Fruit fly (Drosophila melanogaster) whole organism, embryonic: Measurements from ENCODE around the gene eIF3d1.

ENCODE experiments used
- Antp ChIP-seq: fragments of 200-800 bp; sonication (Bioruptor generic); optimal IDR thresholded peaks from 3 replicates; lab custom pipeline; 2016; ENCODE audit warnings: missing biosample characterization, missing genetic modification characterization
- Bdp1 ChIP-seq: fragments of 200-800 bp; sonication (Bioruptor generic); optimal IDR thresholded peaks from 3 replicates; lab custom pipeline; 2016; ENCODE audit warnings: missing biosample characterization, missing genetic modification characterization
- CG10462 ChIP-seq: fragments of 200-800 bp; sonication (Bioruptor generic); optimal IDR thresholded peaks from 2 replicates; lab custom pipeline; 2016; ENCODE audit warnings: missing biosample characterization, missing genetic modification characterization
- CG10979 ChIP-seq: fragments of 200-800 bp; sonication (Bioruptor generic); optimal IDR thresholded peaks from 2 replicates; lab custom pipeline; 2018; ENCODE audit warnings: missing biosample characterization, mild to moderate bottlenecking, missing genetic modification characterization, moderate library complexity
- CG11723 ChIP-seq: fragments of 200-800 bp; sonication (Bioruptor generic); optimal IDR thresholded peaks from 2 replicates; lab custom pipeline; 2017; ENCODE audit warnings: missing biosample characterization, mild to moderate bottlenecking, missing genetic modification characterization
- CG12219 ChIP-seq: fragments of 200-800 bp; sonication (Bioruptor generic); optimal IDR thresholded peaks from 3 replicates; lab custom pipeline; 2018; ENCODE audit warnings: missing biosample characterization, mild to moderate bottlenecking, missing genetic modification characterization
- CG14441 ChIP-seq: fragments of 200-800 bp; sonication (Bioruptor generic); IDR thresholded peaks from 2 replicates; pipeline ENCODE4 v1.3.6; 2022; ENCODE audit warnings: missing biosample characterization, missing genetic modification characterization
- CG16813 ChIP-seq: fragments of 200-800 bp; sonication (Bioruptor generic); IDR thresholded peaks from 3 replicates; pipeline ENCODE4 v1.3.6; 2022; ENCODE audit warnings: missing biosample characterization, missing genetic modification characterization; ENCODE audit not compliant: partially characterized antibody
- CG2116 ChIP-seq: fragments of 200-800 bp; sonication (Bioruptor generic); optimal IDR thresholded peaks from 3 replicates; lab custom pipeline; 2018; ENCODE audit warnings: missing biosample characterization, mild to moderate bottlenecking, missing genetic modification characterization
- CG30403 ChIP-seq: fragments of 200-800 bp; sonication (Bioruptor generic); optimal IDR thresholded peaks from 3 replicates; lab custom pipeline; 2016; ENCODE audit warnings: missing biosample characterization, missing genetic modification characterization
- CG33213 ChIP-seq: fragments of 200-800 bp; sonication (Bioruptor generic); optimal IDR thresholded peaks from 3 replicates; lab custom pipeline; 2016; ENCODE audit warnings: missing biosample characterization, missing genetic modification characterization
- CG6254 ChIP-seq: fragments of 200-800 bp; sonication (Bioruptor generic); optimal IDR thresholded peaks from 3 replicates; lab custom pipeline; 2017; ENCODE audit warnings: mild to moderate bottlenecking, missing biosample characterization, missing genetic modification reagents, missing genetic modification characterization
- CG6689 ChIP-seq: fragments of 200-800 bp; sonication (Bioruptor generic); IDR thresholded peaks from 2 replicates; pipeline ENCODE4 v1.3.6; 2022; ENCODE audit warnings: missing biosample characterization, missing genetic modification characterization
- CG7556 ChIP-seq: fragments of 200-800 bp; sonication (Bioruptor generic); optimal IDR thresholded peaks from 2 replicates; lab custom pipeline; 2017; ENCODE audit warnings: missing biosample characterization, mild to moderate bottlenecking, missing genetic modification characterization
- CG7839 ChIP-seq: fragments of 200-800 bp; sonication (Bioruptor generic); optimal IDR thresholded peaks from 3 replicates; lab custom pipeline; 2018; ENCODE audit warnings: missing biosample characterization, mild to moderate bottlenecking, missing genetic modification characterization, moderate library complexity
- CG8944 ChIP-seq: fragments of 200-800 bp; sonication (Bioruptor generic); optimal IDR thresholded peaks from 3 replicates; lab custom pipeline; 2016; ENCODE audit warnings: missing biosample characterization, missing genetic modification characterization
- Camta ChIP-seq: fragments of 200-800 bp; sonication (Bioruptor generic); optimal IDR thresholded peaks from 2 replicates; lab custom pipeline; 2016; ENCODE audit warnings: missing biosample characterization, missing genetic modification characterization
- Gug ChIP-seq: fragments of 200-800 bp; sonication (Bioruptor generic); IDR thresholded peaks from 4 replicates; pipeline ENCODE4 v1.3.6; 2022; ENCODE audit warnings: missing biosample characterization, missing genetic modification characterization
- Hr3 ChIP-seq: fragments of 200-800 bp; sonication (Bioruptor generic); optimal IDR thresholded peaks from 3 replicates; lab custom pipeline; 2016; ENCODE audit warnings: missing biosample characterization, missing genetic modification characterization
- Mrtf ChIP-seq: fragments of 200-800 bp; sonication (Bioruptor generic); IDR thresholded peaks from 3 replicates; pipeline ENCODE4 v1.3.6; 2022; ENCODE audit warnings: missing biosample characterization, missing genetic modification characterization
- Ptx1 ChIP-seq: fragments of 200-800 bp; sonication (Bioruptor generic); IDR thresholded peaks from 2 replicates; pipeline ENCODE4 v1.3.6; 2022; ENCODE audit warnings: missing biosample characterization, missing genetic modification characterization
- Side ChIP-seq: fragments of 200-800 bp; sonication (Bioruptor generic); optimal IDR thresholded peaks from 2 replicates; lab custom pipeline; 2016; ENCODE audit warnings: missing biosample characterization, missing genetic modification characterization
- Spps ChIP-seq: fragments of 200-800 bp; sonication (Bioruptor generic); optimal IDR thresholded peaks from 2 replicates; lab custom pipeline; 2018; ENCODE audit warnings: missing biosample characterization, mild to moderate bottlenecking, missing genetic modification characterization
- Ssrp ChIP-seq: fragments of 200-800 bp; sonication (Bioruptor generic); optimal IDR thresholded peaks from 2 replicates; lab custom pipeline; 2018; ENCODE audit warnings: missing biosample characterization, mild to moderate bottlenecking, missing genetic modification characterization, moderate library complexity
- Trl ChIP-seq, 3 experiments: fragments of >200 bp in 2 of 3; fragments of 200-800 bp in 1 of 3; sonication (Bioruptor generic) in 1 of 3; optimal IDR thresholded peaks; 2 replicates in 1 of 3; 3 replicates in 2 of 3; lab custom pipeline; 2016 to 2017; ENCODE audit warnings: missing biosample characterization in 1 of 3, missing genetic modification characterization in 1 of 3
- Xbp1 ChIP-seq: fragments of 200-800 bp; sonication (Bioruptor generic); optimal IDR thresholded peaks from 3 replicates; lab custom pipeline; 2016; ENCODE audit warnings: missing biosample characterization, mild to moderate bottlenecking, missing genetic modification characterization
- Xrp1 ChIP-seq: fragments of 200-800 bp; sonication (Bioruptor generic); IDR thresholded peaks from 2 replicates; pipeline ENCODE4 v1.3.6; 2022; ENCODE audit warnings: missing biosample characterization, missing genetic modification characterization
- ap ChIP-seq: fragments of 200-800 bp; sonication (Bioruptor generic); IDR thresholded peaks from 2 replicates; pipeline ENCODE4 v1.3.6; 2022; ENCODE audit warnings: missing biosample characterization, missing genetic modification characterization
- bcd ChIP-seq: fragments of 200-800 bp; sonication (Bioruptor generic); optimal IDR thresholded peaks from 2 replicates; lab custom pipeline; 2017; ENCODE audit warnings: missing biosample characterization, mild to moderate bottlenecking, missing genetic modification characterization
- cato ChIP-seq: fragments of 200-800 bp; sonication (Bioruptor generic); optimal IDR thresholded peaks from 2 replicates; lab custom pipeline; 2016; ENCODE audit warnings: missing biosample characterization, missing genetic modification characterization, borderline replicate concordance
- chif ChIP-seq, 2 experiments: fragments of 200-800 bp; sonication (Bioruptor generic); optimal IDR thresholded peaks; 3 replicates each; lab custom pipeline; 2016; ENCODE audit warnings: missing biosample characterization in 2 of 2, missing genetic modification characterization in 2 of 2
- ci ChIP-seq: fragments of 200-800 bp; sonication (Bioruptor generic); IDR thresholded peaks from 3 replicates; pipeline ENCODE4 v1.3.6; 2022; ENCODE audit warnings: missing biosample characterization, missing genetic modification characterization
- dpn ChIP-seq, 2 experiments: fragments of 200-800 bp; sonication (Bioruptor generic); optimal IDR thresholded peaks; 3 replicates each; lab custom pipeline; 2016; ENCODE audit warnings: missing biosample characterization in 2 of 2, missing genetic modification characterization in 2 of 2
- eve ChIP-seq, 2 experiments: fragments of >200 bp; optimal IDR thresholded peaks; 2 replicates each; lab custom pipeline; 2017; ENCODE audit warnings: missing biosample characterization in 2 of 2, missing genetic modification characterization in 2 of 2
- fd64A ChIP-seq: fragments of 200-800 bp; sonication (Bioruptor generic); optimal IDR thresholded peaks from 3 replicates; lab custom pipeline; 2018; ENCODE audit warnings: missing biosample characterization, mild to moderate bottlenecking, missing genetic modification characterization
- grau ChIP-seq: fragments of 200-800 bp; optimal IDR thresholded peaks from 3 replicates; lab custom pipeline; 2019; ENCODE audit warnings: missing biosample characterization, mild to moderate bottlenecking, missing genetic modification characterization, moderate library complexity
- grn ChIP-seq: fragments of 200-800 bp; sonication (Bioruptor generic); optimal IDR thresholded peaks from 3 replicates; lab custom pipeline; 2017; ENCODE audit warnings: missing biosample characterization, missing genetic modification characterization
- lmd ChIP-seq: fragments of 200-800 bp; sonication (Bioruptor generic); IDR thresholded peaks from 2 replicates; pipeline ENCODE4 v1.3.6; 2022; ENCODE audit warnings: missing biosample characterization, missing genetic modification characterization
- lov ChIP-seq, 2 experiments: fragments of 200-800 bp in 1 of 2; fragments of >200 bp in 1 of 2; sonication (Bioruptor generic) in 1 of 2; IDR thresholded peaks in 1 of 2; optimal IDR thresholded peaks in 1 of 2; 2 replicates in 1 of 2; 3 replicates in 1 of 2; pipeline versions ENCODE4 v1.3.6 to Lab custom; 2017 to 2022; ENCODE audit warnings: missing biosample characterization in 1 of 2, missing genetic modification characterization in 1 of 2
- nmo ChIP-seq: fragments of 200-800 bp; sonication (Bioruptor generic); optimal IDR thresholded peaks from 2 replicates; lab custom pipeline; 2018; ENCODE audit warnings: missing biosample characterization, mild to moderate bottlenecking, missing genetic modification characterization, moderate library complexity
- odd ChIP-seq: fragments of 200-800 bp; sonication (Bioruptor generic); optimal IDR thresholded peaks from 2 replicates; lab custom pipeline; 2017; ENCODE audit warnings: missing biosample characterization, mild to moderate bottlenecking, missing genetic modification characterization
- pum ChIP-seq: fragments of 200-800 bp; sonication (Bioruptor generic); optimal IDR thresholded peaks from 2 replicates; lab custom pipeline; 2016; ENCODE audit warnings: missing biosample characterization, missing genetic modification characterization
- row ChIP-seq: fragments of 200-800 bp; sonication (Bioruptor generic); IDR thresholded peaks from 3 replicates; pipeline ENCODE4 v1.3.6; 2022; ENCODE audit warnings: missing biosample characterization, missing genetic modification characterization
- sd ChIP-seq: fragments of 200-800 bp; sonication (Bioruptor generic); optimal IDR thresholded peaks from 3 replicates; lab custom pipeline; 2018; ENCODE audit warnings: missing biosample characterization, mild to moderate bottlenecking, missing genetic modification characterization, moderate library complexity
- sisA ChIP-seq: fragments of 200-800 bp; sonication (Bioruptor generic); IDR thresholded peaks from 2 replicates; pipeline ENCODE4 v1.3.6; 2022; ENCODE audit warnings: missing biosample characterization, missing genetic modification characterization
- sqz ChIP-seq: fragments of 200-800 bp; sonication (Bioruptor generic); optimal IDR thresholded peaks from 3 replicates; lab custom pipeline; 2018; ENCODE audit warnings: missing biosample characterization, mild to moderate bottlenecking, missing genetic modification characterization
- tup ChIP-seq: fragments of 200-800 bp; sonication (Bioruptor generic); optimal IDR thresholded peaks from 2 replicates; lab custom pipeline; 2016; ENCODE audit warnings: missing biosample characterization, mild to moderate bottlenecking, missing genetic modification characterization, moderate library complexity
- zfh1 ChIP-seq: fragments of 200-800 bp; sonication (Bioruptor generic); IDR thresholded peaks from 3 replicates; pipeline ENCODE4 v1.3.6; 2022; ENCODE audit warnings: missing biosample characterization, missing genetic modification characterization

Gene eIF3d1

DNA sequence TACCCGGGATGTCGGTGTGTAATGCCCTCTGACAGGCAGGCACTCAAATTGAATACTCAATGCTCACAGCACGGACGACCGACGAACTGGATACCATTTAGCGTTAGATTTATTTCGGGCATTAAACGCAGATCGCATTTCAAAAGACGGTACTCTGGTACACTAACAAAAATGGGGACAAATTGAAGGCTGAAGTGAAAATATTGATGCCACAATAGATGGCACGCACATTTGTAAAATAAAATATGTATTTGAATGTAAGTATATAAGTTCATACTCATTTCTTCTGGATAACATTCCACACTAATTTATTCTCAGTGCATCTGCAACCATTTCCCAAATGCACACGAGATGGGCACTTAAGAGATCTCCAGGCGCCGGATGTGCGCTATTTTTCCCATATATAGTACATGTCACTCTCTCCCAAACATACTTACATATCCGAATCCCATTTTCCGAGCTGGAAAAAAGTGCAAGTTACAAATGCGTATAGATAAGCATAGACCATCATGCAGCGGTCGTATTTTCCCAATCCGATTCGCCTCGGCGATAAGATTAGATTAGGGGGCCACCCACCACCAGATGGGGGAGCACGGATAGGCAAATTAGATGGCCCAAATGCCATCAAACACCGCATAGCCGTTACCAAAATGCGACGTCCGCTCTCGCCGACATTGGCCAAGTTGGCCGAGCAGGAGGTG lies 29.8 kb downstream of the eIF3d1 start, which contains the start of gene CG10301 (continued):
- TF ChIP-seq CG6689 (GFP tag; lab: Robert Waterston, UW) (peak; percentile 59), Side (peak; percentile 10), Ssrp (tag; lab: Kevin White, UChicago) (peak; percentile 66), CG2116 (peak; percentile 20), Trl (optimal IDR thresholded peaks at IDR 0.05; lab: Kevin White, UChicago) (no peak), Trl (GFP tag; optimal IDR thresholded peaks at IDR 0.05; lab: Kevin White, UChicago) (peak; percentile 12), CG7839 (tag; lab: Kevin White, UChicago) (peak; percentile 60), eve (GFP tag; optimal IDR thresholded peaks at IDR 0.05; lab: Kevin White, UChicago) (peak; percentile 63 to 67), Gug (peak; percentile 18; the same call in 2 of the 4 replicates), pum (GFP tag; lab: Kevin White, UChicago) (no peak), grau (peak; percentile 65), CG12219 (GFP tag; lab: Kevin White, UChicago) (peak; percentile 59), CG10979 (tag; lab: Kevin White, UChicago) (peak; percentile 82), lmd (GFP tag; lab: Robert Waterston, UW) (peak; percentile 62), CG10462 (GFP tag; lab: Kevin White, UChicago) (peak; percentile 43), ci (peak; percentile 82), CG6254 (GFP tag; lab: Kevin White, UChicago) (peak; percentile 67), sqz (peak; percentile 31), lov (optimal IDR thresholded peaks at IDR 0.05; lab: Kevin White, UChicago) (no peak), lov (GFP tag; IDR thresholded peaks at IDR 0.05; lab: Robert Waterston, UW) (peak; percentile 62; the same call in 1 of the 3 replicates), nmo (GFP tag; lab: Kevin White, UChicago) (peak; percentile 76), tup (GFP tag; lab: Kevin White, UChicago) (no peak), dpn (GFP tag; optimal IDR thresholded peaks at IDR 0.05; lab: Kevin White, UChicago) (peak; percentile 32 to 49), bcd (peak; percentile 49), zfh1 (GFP tag; lab: Robert Waterston, UW) (peak; percentile 88), CG30403 (peak; percentile 54), CG8944 (GFP tag; lab: Kevin White, UChicago) (peak; percentile 22), cato (GFP tag; lab: Kevin White, UChicago) (peak; percentile 40), fd64A (GFP tag; lab: Kevin White, UChicago) (peak; percentile 4), CG14441 (GFP tag; lab: Robert Waterston, UW) (peak; percentile 51), CG7556 (GFP tag; lab: Kevin White, UChicago) (peak; percentile 38), Antp (GFP tag; lab: Kevin White, UChicago) (no peak), Xbp1 (GFP tag; lab: Kevin White, UChicago) (peak; percentile 61), sd (tag; lab: Kevin White, UChicago) (peak; percentile 3), Camta (peak; percentile 50), grn (no peak), Hr3 (GFP tag; lab: Kevin White, UChicago) (peak; percentile 47), Xrp1 (GFP tag; lab: Robert Waterston, UW) (peak; percentile 85), CG33213 (GFP tag; lab: Kevin White, UChicago) (peak; percentile 19), Bdp1 (GFP tag; lab: Kevin White, UChicago) (no peak), ap (GFP tag; lab: Robert Waterston, UW) (0 out of 2 replicates have a peak, but pooled peaks have one; percentile 39), CG16813 (GFP tag; lab: Robert Waterston, UW) (no peak), row (peak; percentile 71), chif (GFP tag; optimal IDR thresholded peaks at IDR 0.05; lab: Kevin White, UChicago) (peak; percentile 30 to 77), Spps (peak; percentile 28), sisA (GFP tag; lab: Robert Waterston, UW) (peak; percentile 69), Mrtf (peak; percentile 20; the same call in 1 of the 3 replicates), odd (GFP tag; lab: Kevin White, UChicago) (peak; percentile 25), Ptx1 (GFP tag; lab: Robert Waterston, UW) (peak; percentile 43; the same call in 1 of the 2 replicates), CG11723 (GFP tag; lab: Kevin White, UChicago) (peak; percentile 1)
